Worm (Caenorhabditis elegans) whole organism, midembryonic: ENCODE results near the gene ztf-17.

Experiments used
- T22C8.4 ChIP-seq: fragments of 200-800 bp; sonication (Bioruptor generic); IDR thresholded peaks from 2 replicates; pipeline ENCODE4 v1.3.6; 2022; ENCODE audit warnings: missing genetic modification characterization, missing compliant biosample characterization
- cog-1 ChIP-seq: sonication (generic microtip); optimal IDR thresholded peaks from 2 replicates; lab custom pipeline; 2016; ENCODE audit warnings: missing genetic modification characterization, missing compliant biosample characterization
- flt-1 ChIP-seq: fragments of 200-800 bp; sonication (Bioruptor generic); IDR thresholded peaks from 2 replicates; pipeline ENCODE4 v1.3.6; 2022; ENCODE audit warnings: missing genetic modification characterization, missing compliant biosample characterization
- ref-1 ChIP-seq: fragments of 200-800 bp; sonication (Bioruptor generic); conservative IDR thresholded peaks from 2 replicates; pipeline ENCODE4 v1.3.6; 2022; ENCODE audit warnings: missing genetic modification reagents, missing genetic modification characterization, missing compliant biosample characterization
- ztf-23 ChIP-seq: fragments of 200-800 bp; sonication (Bioruptor generic); IDR thresholded peaks from 2 replicates; pipeline ENCODE4 v1.3.6; 2022; ENCODE audit warnings: missing genetic modification reagents, missing genetic modification characterization, missing compliant biosample characterization

- no peak for TF ChIP-seq ref-1
- TF ChIP-seq cog-1, result no peak
- no peak for TF ChIP-seq ztf-23 (GFP tag; lab: Robert Waterston, UW)
- TF ChIP-seq flt-1, result no peak
- TF ChIP-seq T22C8.4 (GFP tag; lab: Robert Waterston, UW), result no peak
Observed at ce11 chrII:7817580-7817979, 52.4 kb downstream of the ztf-17 start.
